Fruit fly (Drosophila melanogaster): ENCODE measurements around the gene Tsp5D.

Tsp5D gene

DNA sequence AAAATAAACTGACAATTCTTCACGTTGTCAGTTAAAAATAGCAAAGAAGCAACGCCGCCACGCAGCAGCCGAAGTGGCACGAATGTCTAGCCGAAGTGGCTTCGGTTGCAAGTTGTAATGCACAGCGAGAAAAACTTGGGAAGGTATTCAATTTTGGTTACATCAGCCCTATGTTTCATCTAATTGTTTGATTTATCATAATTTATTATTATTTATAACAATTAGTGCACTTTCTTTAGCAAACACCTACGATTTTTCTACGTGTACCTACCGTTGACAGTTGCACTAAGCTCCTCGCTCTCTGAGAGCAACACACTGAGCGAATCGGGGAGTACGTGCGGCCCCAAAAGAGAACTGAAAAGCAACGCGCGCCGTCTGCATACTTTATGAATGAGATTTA, at the start of gene Tsp5D:
TSS of gene Tsp5D (minus strand) at position 13 of the 400 bp plus-strand sequence.
- peak; percentile 77 for TF ChIP-seq CG17801 (GFP tag; optimal IDR thresholded peaks at IDR 0.05; ENCODE audit: partially characterized antibody)

DNA sequence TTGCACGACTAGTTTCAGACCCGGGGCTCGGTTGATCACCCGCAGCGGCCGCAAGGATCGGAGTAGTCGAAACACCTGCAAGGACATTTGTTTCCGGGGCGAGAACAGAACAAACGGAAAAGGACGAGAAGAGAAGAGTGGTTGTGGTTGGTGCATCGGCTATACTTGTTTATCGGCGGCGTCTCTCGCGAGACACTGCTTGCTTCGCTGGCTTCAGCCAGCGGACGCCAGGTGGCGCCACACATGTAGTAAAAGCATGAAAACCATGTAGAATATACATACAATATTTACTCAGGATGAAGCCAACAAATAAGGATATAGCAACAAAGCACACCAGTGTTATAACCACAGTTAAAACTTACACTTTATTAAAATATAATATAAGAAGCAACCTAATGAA, 35.2 kb upstream of the Tsp5D start:
- no peak for TF ChIP-seq CG17801 (GFP tag; optimal IDR thresholded peaks at IDR 0.05; ENCODE audit: partially characterized antibody)

DNA sequence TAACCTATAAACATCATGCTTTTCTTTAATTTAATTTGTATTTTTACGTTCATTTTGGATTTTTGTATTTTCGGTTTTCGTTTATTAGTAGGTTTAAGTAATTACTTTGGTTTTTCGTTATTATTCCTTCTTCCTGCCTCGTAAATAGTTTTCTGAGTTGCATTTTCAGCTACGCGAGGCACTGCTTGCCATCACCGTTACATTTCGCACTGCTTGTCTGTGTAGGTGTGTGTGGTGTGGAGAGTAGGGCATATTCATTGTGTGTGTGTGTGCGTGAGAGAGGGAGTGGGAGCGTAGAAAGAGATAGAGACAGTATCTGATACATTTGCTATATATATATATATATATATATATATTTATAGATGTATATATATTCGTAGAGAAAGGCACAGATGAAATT, 30.1 kb upstream of the Tsp5D start:
- no peak for TF ChIP-seq CG17801 (GFP tag; optimal IDR thresholded peaks at IDR 0.05; ENCODE audit: partially characterized antibody)

DNA sequence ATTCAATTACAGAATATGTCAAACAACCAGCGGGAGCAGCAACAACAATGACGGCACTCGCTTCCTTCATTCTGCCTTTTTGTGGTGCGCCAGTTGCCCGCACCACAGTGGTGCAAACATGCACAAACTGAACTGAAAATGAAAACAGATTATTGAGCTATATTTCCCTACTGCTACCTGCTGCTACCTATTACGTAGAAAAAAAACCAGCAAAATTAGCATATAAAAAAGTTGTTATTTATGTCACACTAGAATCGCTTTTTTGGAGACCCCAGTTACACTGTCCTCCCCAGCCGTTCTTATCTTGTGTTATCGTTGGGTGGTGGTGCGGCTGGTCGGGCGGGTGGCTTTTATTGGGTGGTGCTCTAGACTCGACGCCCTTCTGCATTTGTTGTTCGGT, 22.9 kb upstream of the Tsp5D start:
- no peak for TF ChIP-seq CG17801 (GFP tag; optimal IDR thresholded peaks at IDR 0.05; ENCODE audit: partially characterized antibody)

DNA sequence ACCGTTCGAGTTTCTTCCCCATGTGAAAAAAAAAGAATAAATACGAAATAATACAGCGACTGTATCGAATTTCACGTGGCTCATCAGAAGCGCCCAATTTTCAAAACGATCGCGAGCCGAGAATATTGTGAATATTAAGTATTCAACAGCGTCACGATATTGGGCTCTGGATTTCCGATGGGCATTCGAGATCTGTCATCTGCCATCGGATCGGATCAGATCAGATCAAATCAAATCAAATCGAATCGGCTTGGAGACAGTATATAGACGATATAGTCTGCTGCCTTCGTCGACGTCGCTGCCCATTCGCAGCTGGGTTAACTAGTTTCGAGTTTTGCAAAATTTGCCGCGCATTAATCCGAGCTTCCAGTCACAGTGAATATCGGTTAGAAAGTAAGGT, 19.9 kb upstream of the Tsp5D start:
- no peak for TF ChIP-seq CG17801 (GFP tag; optimal IDR thresholded peaks at IDR 0.05; ENCODE audit: partially characterized antibody)

DNA sequence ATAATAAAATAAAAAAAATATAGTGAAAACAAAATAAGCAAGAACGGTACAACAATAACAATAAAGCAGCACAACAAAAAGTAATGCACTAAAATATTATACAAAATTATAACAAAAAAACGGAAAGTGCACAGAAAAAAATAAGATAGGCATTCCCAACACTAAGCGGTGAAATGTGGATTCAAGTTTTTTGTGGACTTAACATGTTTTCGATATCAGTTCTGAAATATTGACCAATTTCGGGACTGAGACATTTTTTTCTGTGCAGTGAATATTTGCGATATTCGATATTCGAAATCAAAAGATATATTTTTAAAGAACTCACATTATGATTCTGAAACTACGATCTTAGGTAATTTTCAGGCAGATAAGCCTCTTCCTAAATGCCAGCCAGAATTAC, 19.4 kb upstream of the Tsp5D start:
- TF ChIP-seq CG17801 (GFP tag; optimal IDR thresholded peaks at IDR 0.05; ENCODE audit: partially characterized antibody) = no peak

DNA sequence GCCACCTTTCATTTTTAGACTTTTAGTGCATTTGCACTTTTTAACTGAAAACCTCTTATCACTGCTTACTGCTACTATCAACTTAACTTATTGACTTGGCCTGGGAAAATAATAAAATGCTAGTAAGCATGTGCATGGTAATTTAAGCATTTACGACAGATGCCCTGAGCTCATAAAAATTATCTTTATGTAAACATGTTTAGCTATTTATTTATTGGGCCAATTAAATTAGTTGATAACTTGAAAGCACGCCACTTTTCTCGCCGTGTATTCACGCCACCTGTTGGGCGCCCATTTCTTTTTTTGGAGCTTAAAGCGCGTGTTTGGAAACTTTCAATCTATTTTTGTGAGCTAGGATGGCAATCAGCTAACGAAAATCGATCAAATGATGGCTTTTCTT, 17.6 kb upstream of the Tsp5D start:
- peak; percentile 10 for TF ChIP-seq CG17801 (GFP tag; optimal IDR thresholded peaks at IDR 0.05; ENCODE audit: partially characterized antibody)

DNA sequence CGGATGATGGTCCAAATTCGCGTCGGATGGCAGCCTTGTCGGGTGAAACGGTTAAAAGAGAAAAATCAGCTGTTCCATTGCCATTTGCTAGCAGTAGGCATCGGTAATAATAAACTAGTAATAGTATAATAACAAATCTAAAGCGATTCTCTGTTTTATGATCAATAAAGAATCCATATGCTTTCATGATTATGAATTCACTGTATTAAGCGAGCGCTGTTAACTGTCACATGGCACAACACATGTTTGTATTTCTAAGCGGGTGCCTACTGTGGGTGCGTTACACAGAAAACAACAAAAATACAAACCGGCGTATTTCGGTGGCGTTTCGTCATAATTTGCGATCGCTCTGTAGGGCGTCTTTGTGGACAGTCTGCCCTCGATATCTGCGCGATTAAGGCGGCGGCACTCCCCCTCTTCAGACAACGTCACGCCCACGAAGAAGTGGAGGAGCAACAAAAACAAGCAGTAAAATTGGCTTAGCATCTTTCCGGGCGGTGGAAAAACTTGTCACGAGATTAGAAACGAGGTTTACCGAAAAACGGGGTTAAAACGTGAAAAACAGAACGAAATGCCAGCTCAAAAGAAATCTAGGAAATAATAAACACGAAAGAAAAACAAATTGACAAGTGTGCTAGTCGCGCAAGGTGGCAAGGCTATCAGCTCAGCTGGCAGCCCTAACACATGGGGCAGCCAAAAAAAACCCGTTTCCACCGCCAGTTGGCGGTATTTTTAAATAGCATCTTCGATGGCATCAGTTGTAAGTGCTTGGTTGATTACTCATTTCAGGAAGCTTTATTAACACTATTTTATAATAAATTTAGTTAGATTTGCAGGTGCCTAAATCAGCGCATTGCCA, 16.4 kb upstream of the Tsp5D start, which contains the start of the genes Nep1 and Mipp2:
TSS of gene Nep1 (plus strand) at position 397 of the 859 bp plus-strand sequence.
TSS of gene Mipp2 (minus strand) at position 663 of the 859 bp plus-strand sequence.
- TF ChIP-seq CG17801 (GFP tag; optimal IDR thresholded peaks at IDR 0.05; ENCODE audit: partially characterized antibody) = peak; percentile 55

DNA sequence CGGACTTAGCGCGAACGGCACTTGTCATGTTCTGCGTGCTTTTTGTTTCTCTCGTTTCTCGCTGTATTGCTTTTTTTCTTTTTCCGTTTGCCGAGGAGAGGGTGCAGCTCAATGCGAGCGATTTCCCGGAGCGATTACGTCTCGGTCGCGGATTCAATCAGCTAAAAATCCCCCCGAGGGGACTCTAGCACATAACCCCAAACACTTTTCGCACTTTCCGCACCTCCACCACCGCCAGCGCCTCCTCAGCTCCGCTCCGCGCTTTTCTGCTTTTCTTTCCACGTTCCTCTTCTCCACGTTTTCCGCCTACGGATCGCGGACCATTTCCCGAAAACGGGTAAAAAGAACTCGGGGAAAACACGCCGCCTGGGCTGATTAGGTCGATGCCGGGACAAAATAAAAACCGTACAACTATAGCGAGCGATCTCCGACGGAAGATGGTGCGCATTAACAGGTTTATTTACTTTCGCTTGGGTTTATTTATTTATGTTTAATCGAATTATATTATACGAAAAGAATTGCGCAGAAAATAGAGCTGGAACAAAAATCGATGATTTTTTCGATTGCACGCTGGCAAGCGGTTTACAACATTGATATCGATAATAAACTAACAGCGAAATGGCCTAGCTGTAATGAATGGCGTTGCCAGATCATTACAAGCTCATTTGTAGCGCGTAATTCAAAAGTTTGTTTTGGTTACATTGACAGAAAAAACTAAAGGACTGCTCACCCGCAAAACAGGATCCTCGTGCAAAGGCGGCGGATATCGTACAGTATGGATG, 15.2 kb upstream of the Tsp5D start, which contains the start of gene raptor:
TSS of gene raptor (minus strand) at position 523 of the 782 bp plus-strand sequence.
- no peak for TF ChIP-seq CG17801 (GFP tag; optimal IDR thresholded peaks at IDR 0.05; ENCODE audit: partially characterized antibody)

DNA sequence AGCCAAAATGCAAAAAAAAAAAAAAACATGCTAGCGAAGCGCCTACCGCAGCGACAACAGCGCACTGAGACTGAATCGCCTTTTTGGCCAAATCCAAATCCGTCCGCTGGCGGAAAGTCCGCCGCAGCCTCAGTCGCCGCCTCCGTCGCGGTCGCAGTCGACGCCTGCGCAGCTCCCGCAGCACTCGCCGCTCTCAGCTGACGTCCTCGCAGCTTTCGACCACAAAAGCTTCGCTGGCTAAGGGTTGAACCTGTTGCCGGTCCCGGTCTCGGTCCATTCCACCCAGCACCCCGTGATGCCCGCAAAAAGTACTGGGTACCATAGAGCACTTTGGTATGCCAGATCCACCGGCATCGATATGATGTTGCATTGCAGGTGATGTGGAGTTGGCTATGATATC, 6.6 kb upstream of the Tsp5D start, which contains the start of gene CG4660:
TSS of gene CG4660 (minus strand) at position 77 of the 400 bp plus-strand sequence.
- no peak for TF ChIP-seq CG17801 (GFP tag; optimal IDR thresholded peaks at IDR 0.05; ENCODE audit: partially characterized antibody)

DNA sequence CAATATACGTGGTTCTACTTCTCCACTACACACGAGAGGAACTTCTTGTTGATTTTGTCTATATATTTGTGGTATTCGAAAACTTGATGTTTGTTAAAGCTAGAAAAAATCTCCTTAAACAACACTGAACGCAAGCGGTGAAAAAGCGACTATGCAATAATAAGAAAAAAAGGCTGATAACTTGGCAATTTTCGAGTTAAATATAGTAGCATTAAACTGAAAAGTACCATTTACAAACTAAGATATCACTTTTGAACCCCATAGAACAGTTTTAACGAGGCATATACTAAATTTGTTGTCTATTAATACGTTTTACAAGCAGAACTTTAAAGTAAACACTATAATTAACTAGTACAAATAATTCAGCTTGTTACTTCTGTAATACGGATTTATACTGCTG, 3.0 kb upstream of the Tsp5D start, which contains the start of gene CG4666:
TSS of gene CG4666 (minus strand) at position 101 of the 400 bp plus-strand sequence.
- no peak for TF ChIP-seq CG17801 (GFP tag; optimal IDR thresholded peaks at IDR 0.05; ENCODE audit: partially characterized antibody)

DNA sequence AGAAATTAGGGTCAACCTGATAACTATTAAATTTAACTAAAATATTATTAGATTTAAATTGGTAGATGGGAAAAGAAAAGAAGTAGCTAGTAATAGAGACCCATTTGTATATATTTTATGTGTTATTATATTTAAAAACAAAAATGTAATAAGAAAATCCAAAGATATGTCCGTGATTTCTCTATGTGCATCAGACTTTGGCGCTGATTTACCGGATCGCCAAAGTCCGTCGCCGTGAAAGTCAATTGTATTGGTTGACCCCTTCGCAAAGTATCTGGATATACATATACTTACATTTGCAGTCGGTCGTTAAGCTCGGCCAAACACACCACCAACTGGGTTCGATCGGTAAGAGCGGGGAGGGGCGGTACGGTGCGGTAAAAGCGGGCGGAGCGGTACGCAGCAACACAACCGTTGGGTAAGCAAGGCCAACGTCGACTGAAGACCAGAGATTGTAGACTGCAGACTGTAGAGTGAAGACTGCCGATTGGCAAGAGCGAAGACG, 2.4 kb upstream of the Tsp5D start:
- peak; percentile 57 for TF ChIP-seq CG17801 (GFP tag; optimal IDR thresholded peaks at IDR 0.05; ENCODE audit: partially characterized antibody)

DNA sequence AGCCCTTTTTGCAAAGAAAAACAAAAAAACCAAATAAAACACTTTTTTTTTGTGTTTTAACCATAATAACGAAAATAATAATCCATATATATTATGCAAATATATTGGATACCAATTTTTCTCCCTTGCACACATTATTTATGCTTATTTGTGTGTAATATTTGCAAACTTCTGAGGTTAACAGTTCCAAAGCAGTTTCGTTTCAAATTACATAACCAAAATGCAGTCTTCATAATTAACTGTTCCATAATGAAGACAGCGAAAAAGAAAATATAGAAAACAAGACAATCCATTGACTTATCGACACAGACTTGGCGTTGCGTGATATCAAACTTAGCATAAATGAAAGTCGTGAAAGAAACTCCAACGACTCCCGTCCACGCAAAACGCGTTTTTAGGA, 929 bp upstream of the Tsp5D start:
- TF ChIP-seq CG17801 (GFP tag; optimal IDR thresholded peaks at IDR 0.05; ENCODE audit: partially characterized antibody) = no peak

DNA sequence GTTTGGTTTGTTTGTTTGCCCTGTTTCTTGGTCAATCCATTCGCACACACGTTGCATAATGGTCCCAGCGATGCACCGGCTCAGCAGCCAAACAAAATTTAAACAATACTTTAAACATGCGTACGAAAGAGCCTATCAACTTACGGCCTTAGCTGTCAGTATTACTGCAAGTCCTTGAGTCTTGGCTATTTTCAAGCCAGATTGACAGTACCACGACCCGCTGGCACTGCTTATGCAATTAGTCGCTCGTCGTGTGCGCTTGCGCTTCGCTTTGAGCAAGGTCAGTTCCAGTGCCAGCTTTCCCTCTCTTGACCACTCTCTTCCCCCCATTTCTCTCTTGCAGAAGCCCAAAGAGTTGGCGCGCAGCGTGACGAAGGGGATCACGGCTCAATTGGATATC, 5.9 kb downstream of the Tsp5D start:
- no peak for TF ChIP-seq CG17801 (GFP tag; optimal IDR thresholded peaks at IDR 0.05; ENCODE audit: partially characterized antibody)

DNA sequence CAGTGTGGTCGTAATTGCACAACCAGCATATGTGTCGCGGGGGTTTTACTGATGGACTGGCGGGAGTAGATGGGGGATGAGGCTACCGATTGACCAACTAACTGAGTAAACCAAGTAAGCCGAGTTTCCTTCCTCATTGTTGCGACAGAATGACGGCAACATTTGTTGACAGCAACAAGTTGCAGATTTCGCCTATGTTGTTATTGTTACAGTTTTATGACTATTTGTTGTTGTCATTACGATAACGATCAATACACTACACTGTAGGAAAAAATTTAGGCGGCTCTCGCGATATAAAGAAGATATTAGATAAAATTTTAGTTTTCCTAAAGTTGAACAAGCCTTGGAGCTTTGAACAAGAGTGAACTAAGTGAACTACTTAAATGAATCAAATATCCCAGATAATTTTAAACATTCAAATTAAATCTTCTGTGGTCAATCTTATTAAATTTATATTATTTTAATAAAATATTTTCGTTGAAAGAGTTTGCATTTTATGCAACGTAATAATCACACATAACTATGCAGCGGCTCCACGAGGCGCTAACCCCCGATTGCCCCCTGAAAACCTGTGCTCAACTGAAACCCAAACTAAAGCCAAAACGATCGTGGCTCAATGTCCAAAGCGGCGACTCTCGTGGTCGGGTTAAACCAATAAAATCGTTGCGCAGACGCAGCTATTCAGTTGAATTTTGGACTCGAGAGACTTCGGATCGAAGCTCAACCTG, 7.2 kb downstream of the Tsp5D start, which contains the start of gene CG5928:
TSS of gene CG5928 (plus strand) at position 678 of the 728 bp plus-strand sequence.
- TF ChIP-seq CG17801 (GFP tag; optimal IDR thresholded peaks at IDR 0.05; ENCODE audit: partially characterized antibody) = no peak

Measured in ovary, adult (tissue).